Worm (Caenorhabditis elegans) whole organism, midembryonic: ENCODE measurements around the gene F14H3.4.

Experiments
- cog-1 ChIP-seq: sonication (generic microtip); optimal IDR thresholded peaks from 2 replicates; lab custom pipeline; 2016; ENCODE audit warnings: missing genetic modification characterization, missing compliant biosample characterization
- flt-1 ChIP-seq: fragments of 200-800 bp; sonication (Bioruptor generic); IDR thresholded peaks from 2 replicates; pipeline ENCODE4 v1.3.6; 2022; ENCODE audit warnings: missing genetic modification characterization, missing compliant biosample characterization

- TF ChIP-seq cog-1 (no peak), flt-1 (GFP tag; lab: Robert Waterston, UW) (no peak)
Measured at ce11 chrV:16024300-16024699, 30.6 kb downstream of the F14H3.4 start, which contains the start of gene T10C6.6.
